Worm (Caenorhabditis elegans): ENCODE measurements around the gene C50E10.2.
"Not testable (repeated sequence)": the region's sequence is repeated elsewhere in the genome, so short reads cannot be mapped to it uniquely, and the experiment has no call there.

Gene C50E10.2

ce11 chrII:12324159-12324558 lies 14.6 kb upstream of the C50E10.2 start, which contains the start of gene sre-56:
Gene sre-56 (plus strand): TSS chrII:12324459.
- TF ChIP-seq B0019.2 (GFP tag; conservative IDR thresholded peaks at IDR 0.05) (no peak), snpc-4 (GFP tag; optimal IDR thresholded peaks at IDR 0.05) (no peak), snpc-4 (tag; optimal IDR thresholded peaks at IDR 0.05) (peak in 1 of 4 experiments; percentile 60)

- TF ChIP-seq bed-2 (GFP tag; IDR thresholded peaks at IDR 0.05) (no peak), Y53F4B.3 (GFP tag; IDR thresholded peaks at IDR 0.05) (no peak)
Measured at ce11 chrII:12323305-12323704, 13.8 kb upstream of the C50E10.2 start, which contains the start of gene sre-53. Gene sre-53 (minus strand): TSS chrII:12323405.

ce11 chrII:12318541-12318940 lies 9.0 kb upstream of the C50E10.2 start, which contains the start of gene sre-49:
Gene sre-49 (plus strand): TSS chrII:12318841.
- TF ChIP-seq ZK185.1 (tag; optimal IDR thresholded peaks at IDR 0.05; ENCODE audit: poor library complexity, severe bottlenecking); snpc-1.3 (tag; optimal IDR thresholded peaks at IDR 0.05; ENCODE audit: insufficient read depth); madf-3 (GFP tag; IDR thresholded peaks at IDR 0.05): not testable (repeated sequence)

ce11 chrII:12311560-12311959 lies 2.0 kb upstream of the C50E10.2 start, which contains the start of gene sre-51:
Gene sre-51 (plus strand): TSS chrII:12311860.
- TF ChIP-seq mel-28 (tag; optimal IDR thresholded peaks at IDR 0.05; ENCODE audit: borderline replicate concordance) = no peak
- no peak for TF ChIP-seq Y56A3A.18 (GFP tag; IDR thresholded peaks at IDR 0.05)
- no peak for TF ChIP-seq snpc-1.3 (tag; optimal IDR thresholded peaks at IDR 0.05; ENCODE audit: insufficient read depth)
- no peak for TF ChIP-seq ZK185.1 (tag; optimal IDR thresholded peaks at IDR 0.05; ENCODE audit: poor library complexity, severe bottlenecking)
- TF ChIP-seq atf-7 (tag; optimal IDR thresholded peaks at IDR 0.05) = no peak
- TF ChIP-seq F37B4.10 (GFP tag; IDR thresholded peaks at IDR 0.05) = no peak
- no peak for TF ChIP-seq let-607 (tag; optimal IDR thresholded peaks at IDR 0.05)
- TF ChIP-seq cebp-1 (GFP tag; IDR thresholded peaks at IDR 0.05) = no peak
- TF ChIP-seq cebp-1 (tag; optimal IDR thresholded peaks at IDR 0.05) = no peak
- no peak for TF ChIP-seq F39B2.1 (GFP tag; IDR thresholded peaks at IDR 0.05)
- no peak for TF ChIP-seq athp-1 (tag; optimal IDR thresholded peaks at IDR 0.05)
- TF ChIP-seq aptf-2 (GFP tag; conservative IDR thresholded peaks at IDR 0.05) = no peak
- no peak for TF ChIP-seq nfya-2 (GFP tag; IDR thresholded peaks at IDR 0.05)
- TF ChIP-seq B0336.3 (GFP tag; IDR thresholded peaks at IDR 0.05) = no peak
- no peak for TF ChIP-seq ceh-91 (GFP tag; IDR thresholded peaks at IDR 0.05)
- no peak for TF ChIP-seq madf-10 (tag; optimal IDR thresholded peaks at IDR 0.05)
- no peak for TF ChIP-seq F23B12.7 (tag; optimal IDR thresholded peaks at IDR 0.05; ENCODE audit: insufficient read depth)
- TF ChIP-seq T07F8.4 (tag; optimal IDR thresholded peaks at IDR 0.05) = no peak
- no peak for TF ChIP-seq madf-3 (GFP tag; IDR thresholded peaks at IDR 0.05)

- TF ChIP-seq unc-130 (GFP tag; optimal IDR thresholded peaks at IDR 0.05) = no peak
- TF ChIP-seq F57A8.1 (GFP tag; optimal IDR thresholded peaks at IDR 0.05) = no peak
- TF ChIP-seq lsl-1 (GFP tag; optimal IDR thresholded peaks at IDR 0.05) = no peak
- TF ChIP-seq somi-1 (GFP tag; optimal IDR thresholded peaks at IDR 0.05) = no peak
- TF ChIP-seq nhr-120 (GFP tag; IDR thresholded peaks at IDR 0.05) = no peak
- TF ChIP-seq Y79H2A.3 (GFP tag; conservative IDR thresholded peaks at IDR 0.05) = no peak
- no peak for TF ChIP-seq xnd-1 (tag; optimal IDR thresholded peaks at IDR 0.05)
- TF ChIP-seq ceh-27 (GFP tag; optimal IDR thresholded peaks at IDR 0.05) = no peak
- no peak for TF ChIP-seq hmg-1.2 (GFP tag; IDR thresholded peaks at IDR 0.05)
- no peak for TF ChIP-seq Y67H2A.10 (GFP tag; conservative IDR thresholded peaks at IDR 0.05)
- no peak for TF ChIP-seq C06A6.2 (GFP tag; conservative IDR thresholded peaks at IDR 0.05)
Measured at ce11 chrII:12303142-12303541, 6.4 kb downstream of the C50E10.2 start, which contains the start of gene sre-50. Gene sre-50 (plus strand): TSS chrII:12303525.

All from whole organism, young adult.